Fruit fly (Drosophila melanogaster) whole organism, embryonic: ENCODE measurements around the gene CG18622.
A peak's percentile ranks its signal among the peaks of the same experiment; 100 is the strongest.

Source experiments
- Antp ChIP-seq: fragments of 200-800 bp; sonication (Bioruptor generic); optimal IDR thresholded peaks from 3 replicates; lab custom pipeline; 2016; ENCODE audit warnings: missing biosample characterization, missing genetic modification characterization
- BEAF-32 ChIP-seq: fragments of 200-800 bp; sonication (Bioruptor generic); optimal IDR thresholded peaks from 3 replicates; lab custom pipeline; 2017; ENCODE audit warnings: missing biosample characterization, missing genetic modification characterization, mild to moderate bottlenecking, moderate library complexity, missing genetic modification reagents
- CG10209 ChIP-seq: fragments of 200-800 bp; sonication (Bioruptor generic); optimal IDR thresholded peaks from 3 replicates; lab custom pipeline; 2017; ENCODE audit warnings: missing biosample characterization, mild to moderate bottlenecking, missing genetic modification characterization, missing genetic modification reagents
- CG10267 ChIP-seq: fragments of 200-800 bp; sonication (Bioruptor generic); optimal IDR thresholded peaks from 2 replicates; lab custom pipeline; 2018; ENCODE audit warnings: missing biosample characterization, mild to moderate bottlenecking, missing genetic modification characterization, moderate library complexity
- CG10431 ChIP-seq: fragments of 200-800 bp; sonication (Bioruptor generic); optimal IDR thresholded peaks from 3 replicates; lab custom pipeline; 2018; ENCODE audit warnings: missing biosample characterization, mild to moderate bottlenecking, missing genetic modification characterization
- CG12299 ChIP-seq: fragments of 200-800 bp; sonication (Bioruptor generic); optimal IDR thresholded peaks from 2 replicates; lab custom pipeline; 2018; ENCODE audit warnings: missing biosample characterization, mild to moderate bottlenecking, missing genetic modification characterization
- CG12659 ChIP-seq: fragments of 200-800 bp; sonication (Bioruptor generic); optimal IDR thresholded peaks from 3 replicates; lab custom pipeline; 2017; ENCODE audit warnings: mild to moderate bottlenecking, missing biosample characterization, missing genetic modification reagents, missing genetic modification characterization
- CG14710 ChIP-seq: fragments of 200-800 bp; sonication (Bioruptor generic); optimal IDR thresholded peaks from 3 replicates; lab custom pipeline; 2019; ENCODE audit warnings: missing biosample characterization, mild to moderate bottlenecking, missing genetic modification characterization, moderate library complexity
- CG17802 ChIP-seq: fragments of 200-800 bp; sonication (Bioruptor generic); optimal IDR thresholded peaks from 2 replicates; lab custom pipeline; 2018; ENCODE audit warnings: missing biosample characterization, mild to moderate bottlenecking, missing genetic modification characterization, moderate library complexity
- CG18476 ChIP-seq: fragments of 200-800 bp; sonication (Bioruptor generic); optimal IDR thresholded peaks from 2 replicates; lab custom pipeline; 2016; ENCODE audit warnings: missing biosample characterization, mild to moderate bottlenecking, missing genetic modification characterization
- CG31365 ChIP-seq: fragments of 200-800 bp; sonication (Bioruptor generic); optimal IDR thresholded peaks from 2 replicates; lab custom pipeline; 2018; ENCODE audit warnings: missing biosample characterization, mild to moderate bottlenecking, missing genetic modification characterization
- CG3163 ChIP-seq: fragments of 200-800 bp; sonication (Bioruptor generic); optimal IDR thresholded peaks from 3 replicates; lab custom pipeline; 2016; ENCODE audit warnings: missing biosample characterization, missing genetic modification characterization
- CG32532 ChIP-seq: fragments of 200-800 bp; sonication (Bioruptor generic); IDR thresholded peaks from 2 replicates; pipeline ENCODE4 v1.3.6; 2022; ENCODE audit warnings: missing biosample characterization, missing genetic modification characterization
- CG43689 ChIP-seq: fragments of 200-800 bp; sonication (Bioruptor generic); IDR thresholded peaks from 2 replicates; pipeline ENCODE4 v1.3.6; 2022; ENCODE audit warnings: missing biosample characterization, missing genetic modification characterization
- CG4854 ChIP-seq: fragments of 200-800 bp; sonication (Bioruptor generic); optimal IDR thresholded peaks from 2 replicates; lab custom pipeline; 2016; ENCODE audit warnings: missing biosample characterization, missing genetic modification characterization, inconsistent platforms
- CG7928 ChIP-seq: fragments of 200-800 bp; sonication (Bioruptor generic); optimal IDR thresholded peaks from 2 replicates; lab custom pipeline; 2017; ENCODE audit warnings: missing biosample characterization, mild to moderate bottlenecking, missing genetic modification characterization
- Chrac-16 ChIP-seq: fragments of 200-800 bp; sonication (Bioruptor generic); optimal IDR thresholded peaks from 3 replicates; lab custom pipeline; 2016; ENCODE audit warnings: missing biosample characterization, missing genetic modification characterization
- CkIIα-i1 ChIP-seq: fragments of 200-800 bp; sonication (Bioruptor generic); IDR thresholded peaks from 2 replicates; pipeline ENCODE4 v1.3.6; 2022; ENCODE audit warnings: missing biosample characterization, missing genetic modification characterization
- Doc2 ChIP-seq: fragments of 200-800 bp; sonication (Bioruptor generic); IDR thresholded peaks from 2 replicates; pipeline ENCODE4 v1.3.6; 2022; ENCODE audit warnings: missing biosample characterization, missing genetic modification characterization
- E2f2 ChIP-seq: fragments of 200-800 bp; sonication (Bioruptor generic); IDR thresholded peaks from 2 replicates; pipeline ENCODE4 v1.3.6; 2022; ENCODE audit warnings: missing biosample characterization, missing genetic modification characterization
- Ets97D ChIP-seq: fragments of 200-800 bp; sonication (Bioruptor generic); optimal IDR thresholded peaks from 3 replicates; lab custom pipeline; 2016; ENCODE audit warnings: missing biosample characterization, missing genetic modification characterization
- HLH54F ChIP-seq: fragments of 200-800 bp; sonication (Bioruptor generic); optimal IDR thresholded peaks from 3 replicates; lab custom pipeline; 2016; ENCODE audit warnings: missing biosample characterization, missing genetic modification characterization
- Hey ChIP-seq: fragments of 200-800 bp; sonication (Bioruptor generic); optimal IDR thresholded peaks from 3 replicates; lab custom pipeline; 2018; ENCODE audit warnings: missing biosample characterization, mild to moderate bottlenecking, missing genetic modification characterization
- HmgZ ChIP-seq: fragments of 200-800 bp; sonication (Bioruptor generic); optimal IDR thresholded peaks from 2 replicates; lab custom pipeline; 2018; ENCODE audit warnings: missing biosample characterization, mild to moderate bottlenecking, missing genetic modification characterization
- NC2α ChIP-seq: fragments of 200-800 bp; sonication (Bioruptor generic); optimal IDR thresholded peaks from 2 replicates; lab custom pipeline; 2016; ENCODE audit warnings: missing biosample characterization, missing genetic modification characterization
- Oaz ChIP-seq: fragments of 200-800 bp; sonication (Bioruptor generic); IDR thresholded peaks from 2 replicates; pipeline ENCODE4 v1.3.6; 2022; ENCODE audit warnings: missing biosample characterization, missing genetic modification characterization
- Ptx1 ChIP-seq: fragments of 200-800 bp; sonication (Bioruptor generic); IDR thresholded peaks from 2 replicates; pipeline ENCODE4 v1.3.6; 2022; ENCODE audit warnings: missing biosample characterization, missing genetic modification characterization
- Sox100B ChIP-seq: fragments of 200-800 bp; sonication (Bioruptor generic); optimal IDR thresholded peaks from 3 replicates; lab custom pipeline; 2018; ENCODE audit warnings: missing biosample characterization, mild to moderate bottlenecking, missing genetic modification characterization
- Sry-δ ChIP-seq: fragments of 200-800 bp; sonication (Bioruptor generic); optimal IDR thresholded peaks from 2 replicates; lab custom pipeline; 2016; ENCODE audit warnings: missing biosample characterization, missing genetic modification characterization
- bigmax ChIP-seq: fragments of 200-800 bp; sonication (Bioruptor generic); optimal IDR thresholded peaks from 2 replicates; lab custom pipeline; 2018; ENCODE audit warnings: missing biosample characterization, mild to moderate bottlenecking, missing genetic modification characterization
- btn ChIP-seq: fragments of 200-800 bp; sonication (Bioruptor generic); optimal IDR thresholded peaks from 2 replicates; lab custom pipeline; 2016; ENCODE audit warnings: missing biosample characterization, missing genetic modification characterization
- fd3F ChIP-seq: fragments of 200-800 bp; sonication (Bioruptor generic); optimal IDR thresholded peaks from 2 replicates; lab custom pipeline; 2018; ENCODE audit warnings: missing biosample characterization, mild to moderate bottlenecking, missing genetic modification characterization, moderate library complexity
- fru ChIP-seq: fragments of >200 bp; optimal IDR thresholded peaks from 2 replicates; lab custom pipeline; 2017
- gfzf ChIP-seq: fragments of 200-800 bp; sonication (Bioruptor generic); optimal IDR thresholded peaks from 2 replicates; lab custom pipeline; 2016; ENCODE audit warnings: missing biosample characterization, mild to moderate bottlenecking, missing genetic modification characterization, moderate library complexity
- her ChIP-seq: fragments of 200-800 bp; sonication (Bioruptor generic); optimal IDR thresholded peaks from 2 replicates; lab custom pipeline; 2016; ENCODE audit warnings: missing biosample characterization, missing genetic modification characterization
- jumu ChIP-seq: fragments of 200-800 bp; sonication (Bioruptor generic); optimal IDR thresholded peaks from 3 replicates; lab custom pipeline; 2016; ENCODE audit warnings: missing biosample characterization, missing genetic modification characterization
- kay ChIP-seq: fragments of 200-800 bp; sonication (Bioruptor generic); optimal IDR thresholded peaks from 2 replicates; lab custom pipeline; 2016; ENCODE audit warnings: missing biosample characterization, missing genetic modification characterization
- knrl ChIP-seq: fragments of 200-800 bp; sonication (Bioruptor generic); IDR thresholded peaks from 3 replicates; pipeline ENCODE4 v1.3.6; 2022; ENCODE audit warnings: missing biosample characterization, missing genetic modification characterization; ENCODE audit not compliant: partially characterized antibody
- nau ChIP-seq: fragments of 200-800 bp; sonication (Bioruptor generic); optimal IDR thresholded peaks from 3 replicates; lab custom pipeline; 2017; ENCODE audit warnings: missing biosample characterization, mild to moderate bottlenecking, missing genetic modification characterization, missing genetic modification reagents
- nom ChIP-seq: fragments of 200-800 bp; sonication (Bioruptor generic); optimal IDR thresholded peaks from 2 replicates; lab custom pipeline; 2017; ENCODE audit warnings: missing biosample characterization, missing genetic modification characterization, mild to moderate bottlenecking, moderate library complexity, missing genetic modification reagents
- onecut ChIP-seq: fragments of 200-800 bp; sonication (Bioruptor generic); IDR thresholded peaks from 2 replicates; pipeline ENCODE4 v1.3.6; 2022; ENCODE audit warnings: missing biosample characterization, missing genetic modification characterization
- peb ChIP-seq: fragments of 200-800 bp; sonication (Bioruptor generic); IDR thresholded peaks from 2 replicates; pipeline ENCODE4 v1.3.6; 2022; ENCODE audit warnings: missing biosample characterization, missing genetic modification characterization
- phol ChIP-seq: fragments of 200-800 bp; sonication (Bioruptor generic); optimal IDR thresholded peaks from 3 replicates; lab custom pipeline; 2018; ENCODE audit warnings: missing biosample characterization, mild to moderate bottlenecking, missing genetic modification characterization, moderate library complexity
- pnt ChIP-seq: fragments of 200-800 bp; sonication (Bioruptor generic); optimal IDR thresholded peaks from 3 replicates; lab custom pipeline; 2016; ENCODE audit warnings: missing biosample characterization, missing genetic modification characterization
- pros ChIP-seq: fragments of 200-800 bp; sonication (Bioruptor generic); optimal IDR thresholded peaks from 3 replicates; lab custom pipeline; 2019; ENCODE audit warnings: missing biosample characterization, mild to moderate bottlenecking, missing genetic modification characterization, moderate library complexity
- ranshi ChIP-seq: fragments of 200-800 bp; sonication (Bioruptor generic); IDR thresholded peaks from 2 replicates; pipeline ENCODE4 v1.3.6; 2022; ENCODE audit warnings: missing biosample characterization, missing genetic modification characterization
- rib ChIP-seq: fragments of 200-800 bp; sonication (Bioruptor generic); IDR thresholded peaks from 2 replicates; pipeline ENCODE4 v1.3.6; 2022; ENCODE audit warnings: missing biosample characterization, missing genetic modification characterization
- sens ChIP-seq: fragments of 200-800 bp; sonication (Bioruptor generic); peaks from one replicate; lab custom pipeline; 2016; ENCODE audit warnings: missing biosample characterization, missing genetic modification characterization
- tgo ChIP-seq: fragments of 200-800 bp; sonication (Bioruptor generic); IDR thresholded peaks from 3 replicates; pipeline ENCODE4 v1.3.6; 2022; ENCODE audit warnings: missing biosample characterization, missing genetic modification characterization
- tx ChIP-seq: fragments of 200-800 bp; sonication (Bioruptor generic); optimal IDR thresholded peaks from 2 replicates; lab custom pipeline; 2016; ENCODE audit warnings: missing biosample characterization, missing genetic modification characterization
- unc-4 ChIP-seq: fragments of 200-800 bp; sonication (Bioruptor generic); IDR thresholded peaks from 2 replicates; pipeline ENCODE4 v1.3.6; 2022; ENCODE audit warnings: missing biosample characterization, missing genetic modification characterization; ENCODE audit not compliant: partially characterized antibody
- vfl ChIP-seq: fragments of 200-800 bp; sonication (Bioruptor generic); optimal IDR thresholded peaks from 2 replicates; lab custom pipeline; 2016; ENCODE audit warnings: missing biosample characterization, missing genetic modification characterization
- zfh1 ChIP-seq: fragments of 200-800 bp; sonication (Bioruptor generic); IDR thresholded peaks from 3 replicates; pipeline ENCODE4 v1.3.6; 2022; ENCODE audit warnings: missing biosample characterization, missing genetic modification characterization

The CG18622 gene

DNA sequence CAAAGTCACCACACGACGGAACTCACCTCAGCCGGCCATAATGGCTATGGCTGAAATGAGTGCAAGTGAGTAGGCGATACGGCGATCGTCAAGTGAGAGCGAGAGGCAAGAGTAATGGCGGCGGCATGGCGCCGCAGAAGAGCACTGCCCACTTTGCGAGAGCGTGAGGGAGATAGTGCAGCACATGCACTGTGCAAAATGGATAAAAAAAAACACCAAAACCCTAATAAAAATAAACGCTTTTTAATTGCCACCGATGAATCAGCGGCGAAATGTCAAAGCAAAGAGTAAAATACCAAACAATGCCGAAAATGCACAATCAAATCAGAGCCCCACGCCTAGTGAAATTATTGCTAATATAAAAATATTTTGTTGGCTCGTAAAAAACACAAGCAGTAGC lies 38.9 kb downstream of the CG18622 start (continued):
- TF ChIP-seq CG10267 (tag; lab: Kevin White, UChicago) (no peak), NC2α (GFP tag; lab: Kevin White, UChicago) (no peak), kay (GFP tag; lab: Kevin White, UChicago) (no peak), BEAF-32 (no peak), Oaz (GFP tag; lab: Robert Waterston, UW) (no peak), ranshi (GFP tag; lab: Robert Waterston, UW) (no peak), CG31365 (tag; lab: Kevin White, UChicago) (no peak), gfzf (no peak), CG12659 (GFP tag; lab: Kevin White, UChicago) (no peak), CG10431 (GFP tag; lab: Kevin White, UChicago) (no peak), CG3163 (GFP tag; lab: Kevin White, UChicago) (peak; percentile 4), fd3F (GFP tag; lab: Kevin White, UChicago) (no peak), CG12299 (no peak), CG14710 (tag; lab: Kevin White, UChicago) (no peak), unc-4 (GFP tag; lab: Robert Waterston, UW) (no peak), CG17802 (tag; lab: Kevin White, UChicago) (no peak), phol (tag; lab: Kevin White, UChicago) (peak; percentile 99), Sox100B (GFP tag; lab: Kevin White, UChicago) (no peak), vfl (GFP tag; lab: Kevin White, UChicago) (no peak), onecut (GFP tag; lab: Robert Waterston, UW) (no peak), nau (GFP tag; lab: Kevin White, UChicago) (no peak), CG10209 (GFP tag; lab: Kevin White, UChicago) (no peak), CG18476 (GFP tag; lab: Kevin White, UChicago) (no peak), Antp (peak; percentile 2), nom (GFP tag; lab: Kevin White, UChicago) (no peak), Sry-δ (GFP tag; lab: Kevin White, UChicago) (no peak), HLH54F (no peak), CG32532 (peak; percentile 47), btn (no peak), knrl (0 out of 3 replicates have a peak, but pooled peaks have one; percentile 28), pnt (GFP tag; lab: Kevin White, UChicago) (no peak), zfh1 (no peak), CG4854 (GFP tag; lab: Kevin White, UChicago) (no peak), Ets97D (GFP tag; lab: Kevin White, UChicago) (peak; percentile 1), CkIIα-i1 (GFP tag; lab: Robert Waterston, UW) (no peak), Ptx1 (GFP tag; lab: Robert Waterston, UW) (peak; percentile 48), E2f2 (GFP tag; lab: Robert Waterston, UW) (no peak), rib (GFP tag; lab: Robert Waterston, UW) (no peak), fru (lab: Kevin White, UChicago) (no peak), jumu (peak; percentile 32), CG7928 (no peak), tgo (GFP tag; lab: Robert Waterston, UW) (peak; percentile 31; the same call in 1 of the 3 replicates), peb (GFP tag; lab: Robert Waterston, UW) (no peak), tx (no peak), bigmax (GFP tag; lab: Kevin White, UChicago) (no peak), pros (GFP tag; lab: Kevin White, UChicago) (no peak), sens (GFP tag; lab: Kevin White, UChicago) (peak; percentile 85), Chrac-16 (peak; percentile 10), her (GFP tag; lab: Kevin White, UChicago) (no peak), HmgZ (no peak), Doc2 (GFP tag; lab: Robert Waterston, UW) (no peak), Hey (no peak), CG43689 (GFP tag; lab: Robert Waterston, UW) (no peak)
